Fruit fly (Drosophila melanogaster): Measurements from ENCODE around the gene RpL14.

DNA sequence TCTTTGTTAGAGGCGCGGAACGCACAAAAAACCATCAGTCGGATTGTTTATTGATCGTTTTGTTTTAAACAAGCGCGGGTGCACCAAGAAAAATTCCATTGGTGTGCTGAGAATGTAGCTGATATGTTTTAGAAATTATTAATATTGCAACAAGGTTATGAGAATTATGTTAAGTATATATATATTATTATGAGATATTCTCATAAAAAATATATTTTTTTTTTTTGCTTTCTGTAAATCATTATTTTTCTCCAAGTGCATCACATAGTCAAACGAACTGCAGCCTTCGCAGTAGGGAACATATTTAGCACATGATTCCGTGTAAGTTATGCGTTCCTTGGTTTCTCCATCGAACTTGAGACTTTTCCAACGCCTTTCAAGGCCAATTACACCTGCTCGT, 28.2 kb downstream of the RpL14 start:
- no peak for TF ChIP-seq CG12768 (GFP tag; optimal IDR thresholded peaks at IDR 0.05)
- no peak for TF ChIP-seq kay (GFP tag; ENCODE audit: borderline replicate concordance)
- no peak for TF ChIP-seq Clk (GFP tag; optimal IDR thresholded peaks at IDR 0.05)
- no peak for TF ChIP-seq CG14711 (tag; optimal IDR thresholded peaks at IDR 0.05)
- TF ChIP-seq ovo (GFP tag; optimal IDR thresholded peaks at IDR 0.05) = no peak
- no peak for TF ChIP-seq CG11617 (GFP tag; optimal IDR thresholded peaks at IDR 0.05)

Measured in whole organism, adult.